Fruit fly (Drosophila melanogaster) whole organism, embryonic: ENCODE measurements around the gene CG14220.

ENCODE experiments used
- Bgb ChIP-seq: fragments of 200-800 bp; sonication (Bioruptor generic); IDR thresholded peaks from 2 replicates; pipeline ENCODE4 v1.3.6; 2022; ENCODE audit warnings: missing biosample characterization, missing genetic modification characterization; ENCODE audit not compliant: partially characterized antibody
- CG11504 ChIP-seq: fragments of 200-800 bp; sonication (Bioruptor generic); optimal IDR thresholded peaks from 3 replicates; lab custom pipeline; 2019; ENCODE audit warnings: missing biosample characterization, mild to moderate bottlenecking, missing genetic modification characterization, moderate library complexity
- CG11695 ChIP-seq: fragments of 200-800 bp; sonication (Bioruptor generic); IDR thresholded peaks from 3 replicates; pipeline ENCODE4 v1.3.6; 2022; ENCODE audit warnings: missing biosample characterization, missing genetic modification characterization
- CG12236 ChIP-seq: fragments of 200-800 bp; sonication (Bioruptor generic); optimal IDR thresholded peaks from 2 replicates; lab custom pipeline; 2016; ENCODE audit warnings: missing biosample characterization, missing genetic modification characterization
- CG18476 ChIP-seq: fragments of 200-800 bp; sonication (Bioruptor generic); optimal IDR thresholded peaks from 2 replicates; lab custom pipeline; 2016; ENCODE audit warnings: missing biosample characterization, mild to moderate bottlenecking, missing genetic modification characterization
- CG33557 ChIP-seq: fragments of 200-800 bp; sonication (Bioruptor generic); optimal IDR thresholded peaks from 2 replicates; lab custom pipeline; 2019; ENCODE audit warnings: missing biosample characterization, mild to moderate bottlenecking, missing genetic modification characterization, moderate library complexity
- CG9797 ChIP-seq: fragments of 200-800 bp; sonication (Bioruptor generic); optimal IDR thresholded peaks from 3 replicates; lab custom pipeline; 2018; ENCODE audit warnings: missing biosample characterization, mild to moderate bottlenecking, missing genetic modification characterization
- Dref ChIP-seq: fragments of 200-800 bp; sonication (Bioruptor generic); IDR thresholded peaks from 2 replicates; pipeline ENCODE4 v1.3.6; 2022; ENCODE audit warnings: missing biosample characterization, missing genetic modification characterization
- NfI ChIP-seq: fragments of 200-800 bp; sonication (Bioruptor generic); optimal IDR thresholded peaks from 3 replicates; lab custom pipeline; 2018; ENCODE audit warnings: missing biosample characterization, mild to moderate bottlenecking, missing genetic modification characterization, moderate library complexity
- Opbp ChIP-seq: fragments of 200-800 bp; sonication (Bioruptor generic); IDR thresholded peaks from 3 replicates; pipeline ENCODE4 v1.3.6; 2022; ENCODE audit warnings: missing biosample characterization, missing genetic modification characterization; ENCODE audit not compliant: partially characterized antibody
- Sry-δ ChIP-seq: fragments of 200-800 bp; sonication (Bioruptor generic); optimal IDR thresholded peaks from 2 replicates; lab custom pipeline; 2016; ENCODE audit warnings: missing biosample characterization, missing genetic modification characterization
- cad ChIP-seq: fragments of >200 bp; optimal IDR thresholded peaks from 2 replicates; lab custom pipeline; 2017; ENCODE audit warnings: missing biosample characterization, missing genetic modification characterization
- chinmo ChIP-seq: fragments of 200-800 bp; sonication (Bioruptor generic); IDR thresholded peaks from 4 replicates; pipeline ENCODE4 v1.3.6; 2022; ENCODE audit warnings: missing biosample characterization, missing genetic modification characterization; ENCODE audit not compliant: partially characterized antibody

DNA sequence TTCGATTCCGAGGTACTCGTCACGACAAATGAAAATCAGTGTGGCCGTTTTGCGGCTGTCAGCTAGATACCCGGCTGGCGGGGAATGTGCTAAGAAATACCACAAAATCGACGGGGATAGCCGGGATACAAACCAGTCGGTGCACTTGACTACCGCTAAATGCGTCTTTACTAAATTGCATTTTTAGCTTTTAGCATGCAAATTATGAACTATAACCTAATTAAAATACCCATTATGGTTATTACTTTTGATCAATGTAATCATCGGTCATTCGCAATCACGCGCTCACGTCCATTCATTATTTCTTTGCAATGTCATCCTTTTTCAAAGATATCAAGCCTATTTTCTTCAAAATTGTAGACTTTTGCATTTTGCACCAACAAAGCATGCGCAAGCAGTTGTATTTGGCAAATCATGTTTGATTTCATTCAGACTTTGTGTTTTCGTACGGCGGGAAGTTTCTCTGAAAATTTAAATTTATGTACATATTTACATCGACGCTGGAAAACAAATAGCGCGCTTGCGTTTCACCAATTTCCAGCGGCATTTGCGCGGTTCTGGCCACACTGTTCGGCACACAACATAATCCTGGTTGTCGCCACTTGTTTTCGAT is 36.8 kb upstream of the CG14220 start, which contains the start of gene Rcd-1:
- TF ChIP-seq NfI (no peak), cad (GFP tag; lab: Kevin White, UChicago) (no peak), CG12236 (GFP tag; lab: Kevin White, UChicago) (no peak), chinmo (GFP tag; lab: Robert Waterston, UW) (no peak; the same call in 3 of the 4 replicates), CG11695 (GFP tag; lab: Robert Waterston, UW) (no peak), CG11504 (tag; lab: Kevin White, UChicago) (no peak), Opbp (GFP tag; lab: Robert Waterston, UW) (0 out of 3 replicates have a peak, but pooled peaks have one; percentile 4), Sry-δ (GFP tag; lab: Kevin White, UChicago) (peak; percentile 50), Bgb (GFP tag; lab: Robert Waterston, UW) (no peak), Dref (GFP tag; lab: Robert Waterston, UW) (peak; percentile 51), CG33557 (GFP tag; lab: Kevin White, UChicago) (peak; percentile 22), CG18476 (GFP tag; lab: Kevin White, UChicago) (no peak), CG9797 (GFP tag; lab: Kevin White, UChicago) (peak; percentile 91)
